Worm (Caenorhabditis elegans): ENCODE measurements around the gene bath-9.

bath-9 gene

DNA sequence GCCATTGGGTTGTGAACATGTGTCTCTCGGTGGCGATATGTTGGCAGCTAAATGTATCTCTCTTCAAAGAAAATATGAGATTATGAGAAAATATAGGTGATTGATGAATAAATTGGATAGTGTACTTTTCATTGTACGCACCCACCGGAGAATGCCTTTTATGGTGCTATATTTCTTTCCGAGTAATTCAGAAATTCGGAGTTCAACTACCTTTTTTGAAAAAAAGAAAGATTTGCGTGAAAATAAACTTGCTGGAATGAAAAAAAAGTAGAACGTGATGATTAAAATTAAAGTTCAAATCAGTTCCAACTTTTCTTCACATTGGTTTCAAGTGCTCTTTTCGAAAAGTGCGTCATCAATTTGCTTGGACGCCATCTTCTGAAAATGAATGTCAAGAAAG is 26.6 kb downstream of the bath-9 start, which contains the start of gene nep-8:
Gene nep-8 (plus strand): TSS at position 301 of the 400 bp plus-strand sequence.
- TF ChIP-seq pros-1 (tag; optimal IDR thresholded peaks at IDR 0.05) = no peak
- TF ChIP-seq ceh-18 (tag; optimal IDR thresholded peaks at IDR 0.05) = no peak
- no peak for TF ChIP-seq tbx-7 (tag; optimal IDR thresholded peaks at IDR 0.05)
- TF ChIP-seq ceh-30 (tag; optimal IDR thresholded peaks at IDR 0.05) = no peak
- no peak for TF ChIP-seq npax-4 (tag; optimal IDR thresholded peaks at IDR 0.05)
- TF ChIP-seq ama-1 (optimal IDR thresholded peaks at IDR 0.05) = no peak
- no peak for TF ChIP-seq ceh-31 (tag; optimal IDR thresholded peaks at IDR 0.05)
- no peak for TF ChIP-seq lim-6 (tag; optimal IDR thresholded peaks at IDR 0.05)
- TF ChIP-seq ceh-2 (tag; optimal IDR thresholded peaks at IDR 0.05) = no peak
- TF ChIP-seq ahr-1 (tag; optimal IDR thresholded peaks at IDR 0.05) = no peak
- TF ChIP-seq lin-11 (tag; optimal IDR thresholded peaks at IDR 0.05) = no peak
- no peak for TF ChIP-seq hlh-30 (tag; optimal IDR thresholded peaks at IDR 0.05; ENCODE audit: insufficient read depth)
- TF ChIP-seq ceh-48 (tag; optimal IDR thresholded peaks at IDR 0.05) = no peak
- TF ChIP-seq madf-2 (tag; optimal IDR thresholded peaks at IDR 0.05) = no peak

ce11 chrII:3414383-3414910 is 37.6 kb downstream of the bath-9 start, which contains the start of the genes F18A12.7 and F18A12.2:
Gene F18A12.7, minus strand, starts transcription at chrII:3414483.
Gene F18A12.2, plus strand, starts transcription at chrII:3414860.
- TF ChIP-seq ceh-19 (GFP tag; optimal IDR thresholded peaks at IDR 0.05) (no peak), lin-11 (tag; optimal IDR thresholded peaks at IDR 0.05) (no peak)

- TF ChIP-seq hlh-6 (tag; optimal IDR thresholded peaks at IDR 0.05) (no peak), fax-1 (tag; optimal IDR thresholded peaks at IDR 0.05) (no peak), ceh-19 (GFP tag; optimal IDR thresholded peaks at IDR 0.05) (no peak), ztf-16 (tag; optimal IDR thresholded peaks at IDR 0.05) (no peak), ceh-22 (tag; optimal IDR thresholded peaks at IDR 0.05) (no peak), unc-55 (GFP tag; optimal IDR thresholded peaks at IDR 0.05) (no peak), ceh-48 (tag; optimal IDR thresholded peaks at IDR 0.05) (no peak), zip-5 (tag; optimal IDR thresholded peaks at IDR 0.05) (no peak), fkh-10 (GFP tag; optimal IDR thresholded peaks at IDR 0.05) (no peak), C08G9.2 (tag; optimal IDR thresholded peaks at IDR 0.05) (no peak), lin-11 (tag; optimal IDR thresholded peaks at IDR 0.05) (no peak), K09A11.1 (tag; optimal IDR thresholded peaks at IDR 0.05; ENCODE audit: insufficient read depth) (no peak), npax-4 (tag; optimal IDR thresholded peaks at IDR 0.05) (no peak), mec-3 (tag; optimal IDR thresholded peaks at IDR 0.05; ENCODE audit: borderline replicate concordance) (no peak)
Observed at ce11 chrII:3416528-3416927, 39.6 kb downstream of the bath-9 start, which contains the start of gene nep-6. Gene nep-6, plus strand, starts transcription at chrII:3416828.

ce11 chrII:3422938-3423337 is 46.0 kb downstream of the bath-9 start:
- no peak for TF ChIP-seq mec-3 (tag; optimal IDR thresholded peaks at IDR 0.05; ENCODE audit: borderline replicate concordance)

DNA sequence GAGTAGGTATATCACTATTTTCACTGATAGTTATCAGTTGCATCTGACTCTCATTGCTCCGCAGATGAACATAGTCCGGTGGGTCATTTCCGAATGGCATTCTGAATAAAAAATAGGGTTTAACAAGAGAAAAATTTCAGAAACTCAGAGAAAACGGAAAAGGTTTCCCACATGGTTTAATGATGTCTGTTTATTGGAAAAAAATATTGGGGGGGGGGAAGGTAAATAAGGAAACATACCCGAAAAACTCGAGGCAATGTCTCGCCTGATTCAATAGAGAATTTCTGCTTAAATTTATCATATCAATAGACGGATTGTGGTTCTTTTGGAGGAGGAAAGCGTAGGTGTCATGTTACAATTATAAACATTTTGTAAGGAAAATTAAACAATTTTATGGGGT is 48.5 kb downstream of the bath-9 start, which contains the start of gene nep-11:
Gene nep-11 (minus strand): TSS at position 101 of the 400 bp plus-strand sequence.
- TF ChIP-seq elt-4 (tag; optimal IDR thresholded peaks at IDR 0.05) = no peak
- no peak for TF ChIP-seq npax-4 (tag; optimal IDR thresholded peaks at IDR 0.05)
- no peak for TF ChIP-seq lin-11 (tag; optimal IDR thresholded peaks at IDR 0.05)
- TF ChIP-seq che-1 (tag; optimal IDR thresholded peaks at IDR 0.05) = no peak
- TF ChIP-seq C08G9.2 (tag; optimal IDR thresholded peaks at IDR 0.05) = no peak
- TF ChIP-seq ceh-22 (tag; optimal IDR thresholded peaks at IDR 0.05) = no peak
- no peak for TF ChIP-seq ztf-16 (tag; optimal IDR thresholded peaks at IDR 0.05)
- TF ChIP-seq elt-2 (tag; optimal IDR thresholded peaks at IDR 0.05) = no peak
- TF ChIP-seq unc-3 (GFP tag; conservative IDR thresholded peaks at IDR 0.05) = no peak
- no peak for TF ChIP-seq unc-3 (tag; optimal IDR thresholded peaks at IDR 0.05)
- TF ChIP-seq pqm-1 (tag; optimal IDR thresholded peaks at IDR 0.05) = no peak
- no peak for TF ChIP-seq sox-2 (GFP tag; IDR thresholded peaks at IDR 0.05)
- no peak for TF ChIP-seq zip-5 (tag; optimal IDR thresholded peaks at IDR 0.05)
- no peak for TF ChIP-seq mec-3 (tag; optimal IDR thresholded peaks at IDR 0.05; ENCODE audit: borderline replicate concordance)
- TF ChIP-seq ceh-2 (tag; optimal IDR thresholded peaks at IDR 0.05) = no peak
- no peak for TF ChIP-seq hlh-13 (GFP tag; optimal IDR thresholded peaks at IDR 0.05)
- TF ChIP-seq ttx-3 (tag; optimal IDR thresholded peaks at IDR 0.05) = no peak
- no peak for TF ChIP-seq rnt-1 (tag; optimal IDR thresholded peaks at IDR 0.05)

Data from whole organism, late embryonic.